Worm (Caenorhabditis elegans) whole organism, L2 larva: ENCODE results near the gene nfya-1.

Experiments used
- ZK546.5 ChIP-seq: sonication (generic microtip); optimal IDR thresholded peaks from 2 replicates; lab custom pipeline; 2017; ENCODE audit warnings: missing biosample characterization, missing genetic modification characterization
- lin-13 ChIP-seq: fragments of 150-350 bp; optimal IDR thresholded peaks from 2 replicates; lab custom pipeline; 2014; ENCODE audit warnings: missing biosample characterization, missing genetic modification reagents, missing genetic modification characterization
- snpc-4 ChIP-seq: fragments of 150-350 bp; optimal IDR thresholded peaks from 2 replicates; lab custom pipeline; 2014; ENCODE audit warnings: missing biosample characterization, missing genetic modification characterization
- zag-1 ChIP-seq: fragments of 150-350 bp; optimal IDR thresholded peaks from 2 replicates; lab custom pipeline; 2014; ENCODE audit warnings: missing biosample characterization, missing genetic modification characterization

- no peak for TF ChIP-seq ZK546.5 (tag; lab: Kevin White, UChicago)
- no peak for TF ChIP-seq lin-13 (GFP tag; lab: Kevin White, UChicago)
- TF ChIP-seq zag-1 (tag; lab: Kevin White, UChicago) = no peak
- no peak for TF ChIP-seq snpc-4 (tag; lab: Kevin White, UChicago)
These were observed 20.4 kb upstream of the nfya-1 start for ce11 chrX:11967034-11967433.
